Worm (Caenorhabditis elegans) whole organism, mixed stage, embryonic: Measurements from ENCODE around the gene nep-6.

Source experiments
- M03D4.4 ChIP-seq: sonication (generic microtip); optimal IDR thresholded peaks from 2 replicates; lab custom pipeline; 2017; ENCODE audit warnings: mild to moderate bottlenecking, missing genetic modification characterization, missing compliant biosample characterization
- bed-3 ChIP-seq: fragments of 200-800 bp; sonication (Bioruptor generic); optimal IDR thresholded peaks from 3 replicates; lab custom pipeline; 2018; ENCODE audit warnings: mild to moderate bottlenecking, missing genetic modification characterization, moderate library complexity, missing compliant biosample characterization
- blmp-1 ChIP-seq: fragments of 150-350 bp; optimal IDR thresholded peaks from 2 replicates; lab custom pipeline; 2014; ENCODE audit warnings: missing biosample characterization, missing genetic modification characterization
- ceh-39 ChIP-seq: fragments of 150-350 bp; optimal IDR thresholded peaks from 2 replicates; lab custom pipeline; 2014; ENCODE audit warnings: missing biosample characterization, missing genetic modification characterization
- ceh-43 ChIP-seq: fragments of 200-800 bp; sonication (Bioruptor generic); optimal IDR thresholded peaks from 2 replicates; lab custom pipeline; 2018; ENCODE audit warnings: mild to moderate bottlenecking, missing genetic modification characterization, moderate library complexity, missing compliant biosample characterization
- ceh-83 ChIP-seq: fragments of 200-800 bp; sonication (Bioruptor generic); optimal IDR thresholded peaks from 2 replicates; lab custom pipeline; 2018; ENCODE audit warnings: mild to moderate bottlenecking, missing genetic modification characterization, missing compliant biosample characterization
- ces-1 ChIP-seq: fragments of 150-350 bp; optimal IDR thresholded peaks from 2 replicates; lab custom pipeline; 2014; ENCODE audit warnings: missing biosample characterization, missing genetic modification reagents, missing genetic modification characterization
- cnd-1 ChIP-seq: fragments of 200-800 bp; sonication (Bioruptor generic); optimal IDR thresholded peaks from 2 replicates; lab custom pipeline; 2018; ENCODE audit warnings: mild to moderate bottlenecking, missing genetic modification characterization, missing compliant biosample characterization
- drap-1 ChIP-seq: fragments of 200-800 bp; sonication (Bioruptor generic); optimal IDR thresholded peaks from 3 replicates; lab custom pipeline; 2018; ENCODE audit warnings: mild to moderate bottlenecking, missing genetic modification characterization, missing compliant biosample characterization
- elt-1 ChIP-seq: sonication (generic microtip); optimal IDR thresholded peaks from 2 replicates; lab custom pipeline; 2017; ENCODE audit warnings: missing genetic modification characterization, mild to moderate bottlenecking, missing compliant biosample characterization, antibody characterized with exemption, moderate library complexity, borderline replicate concordance; ENCODE audit not compliant: insufficient read depth
- elt-3 ChIP-seq: fragments of 150-350 bp; optimal IDR thresholded peaks from 2 replicates; lab custom pipeline; 2014; ENCODE audit warnings: missing biosample characterization, missing genetic modification characterization
- flh-1 ChIP-seq: fragments of 200-800 bp; sonication (Bioruptor generic); optimal IDR thresholded peaks from 2 replicates; lab custom pipeline; 2018; ENCODE audit warnings: mild to moderate bottlenecking, missing genetic modification characterization, moderate library complexity, missing compliant biosample characterization
- ham-2 ChIP-seq: fragments of 200-800 bp; sonication (Bioruptor generic); optimal IDR thresholded peaks from 2 replicates; lab custom pipeline; 2018; ENCODE audit warnings: mild to moderate bottlenecking, missing genetic modification characterization, missing compliant biosample characterization
- lin-13 ChIP-seq: fragments of 150-350 bp; optimal IDR thresholded peaks from 2 replicates; lab custom pipeline; 2014; ENCODE audit warnings: missing biosample characterization, missing genetic modification characterization
- lsy-2 ChIP-seq: fragments of 150-350 bp; optimal IDR thresholded peaks from 2 replicates; lab custom pipeline; 2014; ENCODE audit warnings: missing biosample characterization, missing genetic modification characterization
- mab-5 ChIP-seq: fragments of 150-350 bp; optimal IDR thresholded peaks from 2 replicates; lab custom pipeline; 2014; ENCODE audit warnings: missing biosample characterization, missing genetic modification characterization
- mep-1 ChIP-seq: fragments of 150-350 bp; optimal IDR thresholded peaks from 2 replicates; lab custom pipeline; 2017; ENCODE audit warnings: missing biosample characterization, missing genetic modification reagents, missing genetic modification characterization, inconsistent platforms
- mls-2 ChIP-seq: sonication (generic microtip); optimal IDR thresholded peaks from 2 replicates; lab custom pipeline; 2016; ENCODE audit warnings: mild to moderate bottlenecking, missing genetic modification characterization, moderate library complexity, missing compliant biosample characterization
- nhr-12 ChIP-seq: fragments of 150-350 bp; optimal IDR thresholded peaks from 2 replicates; lab custom pipeline; 2014; ENCODE audit warnings: missing biosample characterization, missing genetic modification characterization
- nhr-2 ChIP-seq: fragments of 150-350 bp; optimal IDR thresholded peaks from 2 replicates; lab custom pipeline; 2014; ENCODE audit warnings: missing biosample characterization, missing genetic modification characterization
- nhr-237 ChIP-seq: fragments of 150-350 bp; optimal IDR thresholded peaks from 2 replicates; lab custom pipeline; 2014; ENCODE audit warnings: missing biosample characterization, missing genetic modification characterization
- nhr-28 ChIP-seq: fragments of 150-350 bp; optimal IDR thresholded peaks from 2 replicates; lab custom pipeline; 2014; ENCODE audit warnings: missing biosample characterization, missing genetic modification characterization
- nhr-76 ChIP-seq: sonication (generic microtip); optimal IDR thresholded peaks from 2 replicates; lab custom pipeline; 2017; ENCODE audit warnings: missing biosample characterization, missing genetic modification characterization
- pha-4 ChIP-seq: fragments of 150-350 bp; optimal IDR thresholded peaks from 2 replicates; lab custom pipeline; 2018; ENCODE audit warnings: missing biosample characterization, missing genetic modification reagents, missing genetic modification characterization
- snpc-4 ChIP-seq: fragments of 150-350 bp; optimal IDR thresholded peaks from 2 replicates; lab custom pipeline; 2014; ENCODE audit warnings: missing biosample characterization, missing genetic modification characterization
- sptf-1 ChIP-seq: sonication (generic microtip); optimal IDR thresholded peaks from 2 replicates; lab custom pipeline; 2017; ENCODE audit warnings: mild to moderate bottlenecking, missing genetic modification characterization, moderate library complexity, missing compliant biosample characterization
- unc-120 ChIP-seq: sonication (generic microtip); optimal IDR thresholded peaks from 2 replicates; lab custom pipeline; 2017; ENCODE audit warnings: missing genetic modification characterization, missing compliant biosample characterization; ENCODE audit not compliant: poor library complexity, severe bottlenecking
- unc-39 ChIP-seq: fragments of 150-350 bp; optimal IDR thresholded peaks from 2 replicates; lab custom pipeline; 2014; ENCODE audit warnings: missing biosample characterization, missing genetic modification characterization
- zip-8 ChIP-seq: fragments of 150-350 bp; optimal IDR thresholded peaks from 2 replicates; lab custom pipeline; 2014; ENCODE audit warnings: missing biosample characterization, missing genetic modification characterization
- ztf-11 ChIP-seq: fragments of 150-350 bp; optimal IDR thresholded peaks from 2 replicates; lab custom pipeline; 2014; ENCODE audit warnings: missing biosample characterization, missing genetic modification characterization

Gene nep-6

DNA sequence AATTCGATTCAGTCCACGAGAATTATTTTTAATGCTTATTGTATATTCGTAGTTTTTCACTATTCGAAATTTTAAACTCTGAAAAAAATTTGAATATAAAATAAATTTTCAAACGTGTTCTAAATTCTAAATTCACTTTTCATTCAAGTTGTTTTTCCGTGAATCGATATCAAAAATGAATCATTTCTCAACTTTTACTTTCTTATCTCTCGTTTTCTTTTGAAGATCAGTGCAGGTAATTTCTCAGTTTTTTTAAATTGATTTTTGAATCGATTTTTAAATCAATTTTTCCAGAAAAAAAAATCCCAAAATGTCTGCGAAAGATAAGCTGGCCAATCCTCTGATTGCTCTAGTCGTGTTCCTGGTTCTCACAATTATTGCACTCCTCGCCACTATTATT, at the start of gene nep-6:
TSS of gene nep-6 (plus strand) at position 301 of the 400 bp plus-strand sequence.
- TF ChIP-seq ztf-11 (no peak), mls-2 (no peak), sptf-1 (tag; lab: Kevin White, UChicago) (no peak), cnd-1 (no peak), nhr-12 (tag; lab: Kevin White, UChicago) (no peak), elt-3 (tag; lab: Kevin White, UChicago) (no peak), lsy-2 (tag; lab: Kevin White, UChicago) (no peak), zip-8 (tag; lab: Kevin White, UChicago) (no peak), M03D4.4 (tag; lab: Kevin White, UChicago) (no peak)

DNA sequence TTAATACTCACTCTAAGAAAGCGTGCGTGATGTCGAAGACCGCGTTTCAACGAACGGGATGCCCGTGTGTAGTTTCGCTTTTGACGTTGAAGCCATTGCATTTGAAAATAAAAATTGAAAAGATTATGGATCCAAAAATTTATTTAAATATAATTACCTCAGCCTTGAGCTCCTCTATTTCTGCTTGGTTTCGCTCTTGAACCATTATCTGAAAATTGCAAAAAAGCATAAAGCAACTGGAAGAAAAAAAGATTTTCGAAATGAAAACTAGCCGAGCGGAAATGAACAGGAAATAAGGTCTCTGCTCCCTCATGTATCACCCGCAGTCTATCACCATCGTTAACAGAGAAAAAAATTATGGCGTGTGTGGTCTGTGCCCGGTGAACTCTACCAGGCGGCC, 49.5 kb upstream of the nep-6 start, which contains the start of gene Y49F6C.6:
TSS of gene Y49F6C.6 (minus strand) at position 101 of the 400 bp plus-strand sequence.
- no peak for TF ChIP-seq mep-1 (tag; lab: Kevin White, UChicago)
- TF ChIP-seq bed-3 (GFP tag; lab: Kevin White, UChicago), result no peak
- TF ChIP-seq nhr-2 (tag; lab: Kevin White, UChicago), result no peak

DNA sequence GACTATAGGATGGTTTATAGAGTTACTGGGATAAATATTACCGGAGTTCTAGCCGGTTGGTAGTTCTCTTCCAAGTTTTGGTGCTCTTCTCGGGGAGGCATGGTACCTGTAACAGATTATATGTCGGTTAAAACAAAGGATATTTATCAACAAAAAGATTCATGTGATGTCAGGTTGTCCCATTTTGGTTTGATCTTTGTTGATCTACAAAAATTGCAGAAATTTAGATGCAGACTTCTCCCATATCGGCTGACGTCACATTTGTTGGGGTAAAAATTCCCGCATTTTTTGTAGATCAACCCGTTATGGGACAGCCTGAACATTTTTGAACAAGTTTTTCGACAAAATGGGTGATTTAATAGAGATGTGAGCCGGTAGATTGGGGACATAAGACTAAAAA, 48.5 kb upstream of the nep-6 start, which contains the start of gene Y49F6C.7:
TSS of gene Y49F6C.7 (minus strand) at position 101 of the 400 bp plus-strand sequence.
- TF ChIP-seq flh-1, result no peak
- no peak for TF ChIP-seq ham-2
- TF ChIP-seq nhr-28 (tag; lab: Kevin White, UChicago), result no peak
- no peak for TF ChIP-seq nhr-2 (tag; lab: Kevin White, UChicago)

DNA sequence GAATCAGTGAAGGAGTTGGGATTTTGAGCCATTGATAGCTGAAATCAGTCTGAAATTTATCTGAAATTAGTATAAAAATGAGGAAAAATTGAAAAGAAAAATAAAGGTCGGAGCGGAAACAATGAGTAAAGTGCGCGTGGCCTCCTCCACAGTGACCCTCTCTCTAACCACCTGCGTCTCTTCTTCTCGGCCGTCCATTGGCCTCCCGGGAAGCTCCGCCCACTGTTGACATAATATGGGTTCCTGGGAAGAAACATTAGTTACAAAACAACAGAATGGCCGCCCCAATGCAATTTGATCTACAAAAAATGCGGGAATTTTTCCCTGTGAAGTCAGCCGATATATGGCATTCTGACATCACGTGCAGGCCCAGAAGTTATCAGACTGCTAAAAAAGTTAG, 46.6 kb upstream of the nep-6 start, which contains the start of gene Y49F6C.8:
TSS of gene Y49F6C.8 (minus strand) at position 51 of the 400 bp plus-strand sequence.
- TF ChIP-seq lin-13 (tag; lab: Kevin White, UChicago) (no peak), drap-1 (no peak), ceh-83 (GFP tag; lab: Kevin White, UChicago) (no peak), ceh-39 (tag; lab: Kevin White, UChicago) (no peak), elt-3 (tag; lab: Kevin White, UChicago) (no peak), lsy-2 (tag; lab: Kevin White, UChicago) (peak; percentile 87)
- TF ChIP-seq, all 35 proteins: peak for 1

DNA sequence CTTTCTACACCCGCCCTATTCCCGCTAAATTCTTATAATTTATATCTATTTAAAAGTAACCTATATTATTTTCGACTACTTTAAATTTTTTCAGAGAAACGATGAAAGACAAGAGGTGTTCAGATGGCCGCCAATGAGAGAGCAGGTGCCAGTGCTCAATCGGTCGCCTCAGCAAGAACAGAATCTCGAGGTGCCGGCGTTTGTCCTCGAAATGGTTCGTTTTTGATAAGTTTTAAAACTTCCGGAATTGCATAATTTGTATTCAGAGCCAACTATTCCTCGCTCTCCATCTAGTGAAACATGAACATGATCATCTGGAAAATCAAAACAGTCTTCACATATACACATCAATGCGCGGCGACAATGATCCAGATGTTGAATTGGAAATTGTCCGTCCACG, 45.6 kb upstream of the nep-6 start, which contains the start of gene bath-23:
TSS of gene bath-23 (plus strand) at position 301 of the 400 bp plus-strand sequence.
- TF ChIP-seq nhr-76 (no peak), ham-2 (no peak), mls-2 (no peak), nhr-28 (tag; lab: Kevin White, UChicago) (no peak), unc-39 (tag; lab: Kevin White, UChicago) (no peak), ceh-43 (no peak), ceh-83 (GFP tag; lab: Kevin White, UChicago) (no peak), mep-1 (tag; lab: Kevin White, UChicago) (no peak), flh-1 (no peak), nhr-237 (tag; lab: Kevin White, UChicago) (no peak), bed-3 (GFP tag; lab: Kevin White, UChicago) (no peak), mab-5 (tag; lab: Kevin White, UChicago) (no peak), nhr-12 (tag; lab: Kevin White, UChicago) (no peak), blmp-1 (tag; lab: Kevin White, UChicago) (no peak), snpc-4 (no peak), drap-1 (no peak), pha-4 (tag; lab: Kevin White, UChicago) (no peak), unc-120 (no peak), elt-1 (tag; lab: Kevin White, UChicago) (no peak)

DNA sequence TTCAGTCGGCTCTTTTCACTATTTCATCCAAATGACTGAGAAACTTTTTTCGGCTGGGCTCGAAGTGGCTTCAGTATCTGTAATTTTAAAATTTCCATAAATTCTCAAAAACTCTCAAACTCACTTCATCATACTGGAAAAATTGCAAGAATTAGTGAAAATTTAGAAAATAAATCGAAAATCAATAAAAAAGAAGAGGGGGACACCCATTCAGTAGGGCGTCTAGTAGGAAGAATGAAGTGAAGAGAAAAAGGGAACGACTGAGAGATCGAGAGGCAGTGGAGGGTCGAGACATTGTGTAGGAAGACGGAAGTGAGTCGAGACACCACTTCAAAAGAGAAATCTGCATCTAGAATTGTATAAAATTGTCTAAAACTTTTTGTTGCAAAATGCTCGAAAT, 42.8 kb upstream of the nep-6 start:
- TF ChIP-seq mep-1 (tag; lab: Kevin White, UChicago) (no peak), ceh-83 (GFP tag; lab: Kevin White, UChicago) (no peak), cnd-1 (no peak), flh-1 (no peak), pha-4 (tag; lab: Kevin White, UChicago) (no peak), ces-1 (GFP tag; lab: Kevin White, UChicago) (peak; percentile 77)
- TF ChIP-seq, all 35 proteins: peak for 1
